Worm (Caenorhabditis elegans) whole organism, young adult: Measurements from ENCODE around the gene R148.3.

Experiments
- F39B2.1 ChIP-seq: fragments of 200-800 bp; sonication (Bioruptor generic); IDR thresholded peaks from 2 replicates; pipeline ENCODE4 v1.3.6; 2022; ENCODE audit warnings: missing genetic modification reagents, missing genetic modification characterization, missing compliant biosample characterization
- Y53G8AR.9 ChIP-seq: fragments of 200-800 bp; sonication (Bioruptor generic); conservative IDR thresholded peaks from 2 replicates; pipeline ENCODE4 v1.3.6; 2022; ENCODE audit warnings: missing genetic modification reagents, missing genetic modification characterization, missing compliant biosample characterization
- ama-1 ChIP-seq, 3 experiments: fragments of 150-350 bp in 1 of 3; sonication (generic microtip) in 2 of 3; optimal IDR thresholded peaks; 2 replicates each; lab custom pipeline; 2014 to 2018; ENCODE audit warnings: missing biosample characterization in 2 of 3, missing genetic modification characterization in 2 of 3, missing genetic modification reagents in 2 of 3
- efl-1 ChIP-seq: fragments of 150-350 bp; optimal IDR thresholded peaks from 2 replicates; lab custom pipeline; 2014; ENCODE audit warnings: missing biosample characterization, missing genetic modification reagents, missing genetic modification characterization
- egl-18 ChIP-seq: fragments of 200-800 bp; sonication (Bioruptor generic); IDR thresholded peaks from 2 replicates; pipeline ENCODE4 v1.3.6; 2022; ENCODE audit warnings: missing genetic modification reagents, missing genetic modification characterization, missing compliant biosample characterization
- let-607 ChIP-seq, 2 experiments: fragments of 200-800 bp in 1 of 2; sonication (Bioruptor generic) in 1 of 2; sonication (generic microtip) in 1 of 2; optimal IDR thresholded peaks; 2 replicates each; lab custom pipeline; 2016 to 2018; ENCODE audit warnings: mild to moderate bottlenecking in 2 of 2, missing compliant biosample characterization in 2 of 2, missing genetic modification characterization in 2 of 2, moderate library complexity in 2 of 2, missing genotype in 1 of 2
- mel-28 ChIP-seq: sonication (generic microtip); optimal IDR thresholded peaks from 2 replicates; lab custom pipeline; 2016; ENCODE audit warnings: borderline replicate concordance, mild to moderate bottlenecking, missing genetic modification characterization, missing compliant biosample characterization
- sdz-38 ChIP-seq: sonication (generic microtip); optimal IDR thresholded peaks from 2 replicates; lab custom pipeline; 2016; ENCODE audit warnings: missing genotype, missing genetic modification characterization, missing compliant biosample characterization
- somi-1 ChIP-seq: fragments of 200-800 bp; sonication (Bioruptor generic); optimal IDR thresholded peaks from 2 replicates; lab custom pipeline; 2018; ENCODE audit warnings: mild to moderate bottlenecking, missing genetic modification characterization, missing compliant biosample characterization
- sptf-2 ChIP-seq: fragments of 200-800 bp; sonication (Bioruptor generic); optimal IDR thresholded peaks from 2 replicates; lab custom pipeline; 2018; ENCODE audit warnings: mild to moderate bottlenecking, missing genetic modification characterization, missing compliant biosample characterization
- xnd-1 ChIP-seq: sonication (generic microtip); optimal IDR thresholded peaks from 2 replicates; lab custom pipeline; 2016; ENCODE audit warnings: missing genotype, missing genetic modification reagents, missing genetic modification characterization, missing compliant biosample characterization
- ztf-22 ChIP-seq: fragments of 200-800 bp; sonication (Bioruptor generic); optimal IDR thresholded peaks from 2 replicates; lab custom pipeline; 2018; ENCODE audit warnings: mild to moderate bottlenecking, missing genetic modification characterization, moderate library complexity, missing compliant biosample characterization
- ztf-6 ChIP-seq: fragments of 200-800 bp; sonication (Bioruptor generic); IDR thresholded peaks from 2 replicates; pipeline ENCODE4 v1.3.6; 2022; ENCODE audit warnings: missing genetic modification reagents, missing genetic modification characterization, missing compliant biosample characterization

- no peak for TF ChIP-seq somi-1
- TF ChIP-seq Y53G8AR.9: no peak
- no peak for TF ChIP-seq egl-18 (GFP tag; lab: Robert Waterston, UW)
- TF ChIP-seq xnd-1: peak; percentile 95
- TF ChIP-seq ztf-22 (GFP tag; lab: Kevin White, UChicago): no peak
- TF ChIP-seq let-607 (tag; optimal IDR thresholded peaks at IDR 0.05; lab: Kevin White, UChicago): no peak
- TF ChIP-seq sptf-2 (GFP tag; lab: Kevin White, UChicago): no peak
- TF ChIP-seq ztf-6 (GFP tag; lab: Robert Waterston, UW): no peak
- no peak for TF ChIP-seq sdz-38 (tag; lab: Kevin White, UChicago)
- TF ChIP-seq efl-1: no peak
- no peak for TF ChIP-seq mel-28 (tag; lab: Kevin White, UChicago)
- no peak for TF ChIP-seq ama-1 (optimal IDR thresholded peaks at IDR 0.05; lab: Kevin White, UChicago)
- no peak for TF ChIP-seq ama-1 (GFP tag; optimal IDR thresholded peaks at IDR 0.05; lab: Kevin White, UChicago)
- TF ChIP-seq F39B2.1 (GFP tag; lab: Robert Waterston, UW): no peak
Observed at ce11 chrIII:3127074-3127596, 48.0 kb upstream of the R148.3 start, which contains the start of gene nipa-1.
